Worm (Caenorhabditis elegans): ENCODE measurements around the gene T14B4.9.

ce11 chrII:6681478-6681877 is 52.1 kb downstream of the T14B4.9 start:
- TF ChIP-seq skn-1 (tag; optimal IDR thresholded peaks at IDR 0.05) (no peak), pag-3 (tag; optimal IDR thresholded peaks at IDR 0.05; ENCODE audit: borderline replicate concordance, insufficient read depth) (no peak), efl-1 (optimal IDR thresholded peaks at IDR 0.05) (no peak), efl-1 (GFP tag; optimal IDR thresholded peaks at IDR 0.05 in 1 of 2) (no peak), jun-1 (tag; optimal IDR thresholded peaks at IDR 0.05) (no peak), elt-3 (tag; optimal IDR thresholded peaks at IDR 0.05) (no peak), egl-27 (tag; optimal IDR thresholded peaks at IDR 0.05) (no peak)

Data from whole organism, L1 larva.